Worm (Caenorhabditis elegans) whole organism, mixed stage, embryonic: ENCODE results near the gene nrfl-1.

Source experiments
- elt-3 ChIP-seq: fragments of 150-350 bp; optimal IDR thresholded peaks from 2 replicates; lab custom pipeline; 2014; ENCODE audit warnings: missing biosample characterization, missing genetic modification characterization
- lin-13 ChIP-seq: fragments of 150-350 bp; optimal IDR thresholded peaks from 2 replicates; lab custom pipeline; 2014; ENCODE audit warnings: missing biosample characterization, missing genetic modification characterization
- mls-2 ChIP-seq: sonication (generic microtip); optimal IDR thresholded peaks from 2 replicates; lab custom pipeline; 2016; ENCODE audit warnings: mild to moderate bottlenecking, missing genetic modification characterization, moderate library complexity, missing compliant biosample characterization
- sptf-1 ChIP-seq: sonication (generic microtip); optimal IDR thresholded peaks from 2 replicates; lab custom pipeline; 2017; ENCODE audit warnings: mild to moderate bottlenecking, missing genetic modification characterization, moderate library complexity, missing compliant biosample characterization
- tbx-8 ChIP-seq: fragments of 200-800 bp; sonication (Bioruptor generic); optimal IDR thresholded peaks from 2 replicates; lab custom pipeline; 2018; ENCODE audit warnings: mild to moderate bottlenecking, missing genetic modification characterization, moderate library complexity, missing compliant biosample characterization
- unc-62 ChIP-seq: fragments of 150-350 bp; optimal IDR thresholded peaks from 2 replicates; lab custom pipeline; 2014; ENCODE audit warnings: missing biosample characterization, missing genetic modification reagents, missing genetic modification characterization

DNA sequence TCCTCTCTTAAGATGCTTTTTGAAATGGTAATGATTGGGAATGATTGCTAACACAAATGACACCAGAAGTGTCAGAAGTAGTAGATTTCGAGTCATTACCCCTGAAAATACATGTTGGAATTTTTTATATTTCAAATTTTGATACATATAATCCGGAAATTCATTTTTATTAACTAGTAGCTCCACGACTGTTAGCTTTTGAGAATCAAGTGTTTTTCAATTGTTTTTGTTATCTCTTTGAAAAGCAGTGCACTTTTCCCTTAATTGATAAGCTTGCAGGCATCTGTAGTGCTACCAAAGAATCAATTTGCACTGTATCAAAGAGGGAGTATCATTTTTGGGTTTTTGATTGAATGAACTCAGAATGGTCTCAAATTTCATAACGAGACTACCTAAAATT lies 46.1 kb downstream of the nrfl-1 start, which contains the start of gene pcp-2:
- TF ChIP-seq mls-2 (no peak), sptf-1 (tag; lab: Kevin White, UChicago) (no peak), unc-62 (GFP tag; lab: Kevin White, UChicago) (no peak), elt-3 (tag; lab: Kevin White, UChicago) (no peak), lin-13 (tag; lab: Kevin White, UChicago) (no peak), tbx-8 (no peak)
